Fruit fly (Drosophila melanogaster) whole organism, embryonic: ENCODE measurements around the gene Trf4-1.

ENCODE experiments used
- Ada2b ChIP-seq: fragments of 200-800 bp; sonication (Bioruptor generic); IDR thresholded peaks from 2 replicates; pipeline ENCODE4 v1.3.6; 2022; ENCODE audit warnings: missing biosample characterization, missing genetic modification characterization
- Atf3 ChIP-seq: fragments of 200-800 bp; sonication (Bioruptor generic); optimal IDR thresholded peaks from 3 replicates; lab custom pipeline; 2016; ENCODE audit warnings: missing biosample characterization, missing genetic modification characterization
- B-H1 ChIP-seq: fragments of 200-800 bp; sonication (Bioruptor generic); IDR thresholded peaks from 3 replicates; pipeline ENCODE4 v1.3.6; 2022; ENCODE audit warnings: missing biosample characterization, missing genetic modification characterization
- C15 ChIP-seq: fragments of 200-800 bp; sonication (Bioruptor generic); IDR thresholded peaks from 3 replicates; pipeline ENCODE4 v1.3.6; 2022; ENCODE audit warnings: missing biosample characterization, missing genetic modification characterization
- CG10462 ChIP-seq: fragments of 200-800 bp; sonication (Bioruptor generic); optimal IDR thresholded peaks from 2 replicates; lab custom pipeline; 2016; ENCODE audit warnings: missing biosample characterization, missing genetic modification characterization
- CG10543 ChIP-seq: fragments of 200-800 bp; sonication (Bioruptor generic); optimal IDR thresholded peaks from 3 replicates; lab custom pipeline; 2017; ENCODE audit warnings: missing biosample characterization, mild to moderate bottlenecking, missing genetic modification characterization, moderate library complexity
- CG11560 ChIP-seq: fragments of 200-800 bp; sonication (Bioruptor generic); IDR thresholded peaks from 3 replicates; pipeline ENCODE4 v1.3.6; 2022; ENCODE audit warnings: missing biosample characterization, missing genetic modification characterization
- CG14014 ChIP-seq: fragments of 200-800 bp; sonication (Bioruptor generic); IDR thresholded peaks from 2 replicates; pipeline ENCODE4 v1.3.6; 2022; ENCODE audit warnings: missing biosample characterization, missing genetic modification characterization
- CG1647 ChIP-seq: fragments of 200-800 bp; sonication (Bioruptor generic); optimal IDR thresholded peaks from 3 replicates; lab custom pipeline; 2016; ENCODE audit warnings: missing biosample characterization, missing genetic modification characterization
- CG17802 ChIP-seq: fragments of 200-800 bp; sonication (Bioruptor generic); optimal IDR thresholded peaks from 2 replicates; lab custom pipeline; 2018; ENCODE audit warnings: missing biosample characterization, mild to moderate bottlenecking, missing genetic modification characterization, moderate library complexity
- CG1792 ChIP-seq: fragments of 200-800 bp; sonication (Bioruptor generic); optimal IDR thresholded peaks from 2 replicates; lab custom pipeline; 2016; ENCODE audit warnings: missing biosample characterization, missing genetic modification characterization
- CG32772 ChIP-seq: fragments of 200-800 bp; sonication (Bioruptor generic); IDR thresholded peaks from 2 replicates; pipeline ENCODE4 v1.3.6; 2022; ENCODE audit warnings: missing biosample characterization, missing genetic modification characterization
- CG33213 ChIP-seq: fragments of 200-800 bp; sonication (Bioruptor generic); optimal IDR thresholded peaks from 3 replicates; lab custom pipeline; 2016; ENCODE audit warnings: missing biosample characterization, missing genetic modification characterization
- CG3726 ChIP-seq: fragments of 200-800 bp; sonication (Bioruptor generic); IDR thresholded peaks from 3 replicates; pipeline ENCODE4, ENCODE4 v1.3.6; 2022; ENCODE audit warnings: missing biosample characterization, missing genetic modification characterization
- CG3847 ChIP-seq: fragments of 200-800 bp; sonication (Bioruptor generic); IDR thresholded peaks from 2 replicates; pipeline ENCODE4 v1.3.6; 2022; ENCODE audit warnings: missing biosample characterization, missing genetic modification characterization
- CG6791 ChIP-seq: fragments of 200-800 bp; sonication (Bioruptor generic); IDR thresholded peaks from 3 replicates; pipeline ENCODE4 v1.3.6; 2022; ENCODE audit warnings: missing biosample characterization, missing genetic modification characterization; ENCODE audit not compliant: partially characterized antibody
- CG7839 ChIP-seq: fragments of 200-800 bp; sonication (Bioruptor generic); optimal IDR thresholded peaks from 3 replicates; lab custom pipeline; 2018; ENCODE audit warnings: missing biosample characterization, mild to moderate bottlenecking, missing genetic modification characterization, moderate library complexity
- CG7928 ChIP-seq: fragments of 200-800 bp; sonication (Bioruptor generic); optimal IDR thresholded peaks from 2 replicates; lab custom pipeline; 2017; ENCODE audit warnings: missing biosample characterization, mild to moderate bottlenecking, missing genetic modification characterization
- CG9215 ChIP-seq: fragments of 200-800 bp; sonication (Bioruptor generic); IDR thresholded peaks from 2 replicates; pipeline ENCODE4 v1.3.6; 2022; ENCODE audit warnings: missing biosample characterization, missing genetic modification characterization
- CoRest ChIP-seq: fragments of 200-800 bp; sonication (Bioruptor generic); optimal IDR thresholded peaks from 3 replicates; lab custom pipeline; 2018; ENCODE audit warnings: missing biosample characterization, mild to moderate bottlenecking, missing genetic modification characterization, moderate library complexity
- Ets65A ChIP-seq: fragments of 200-800 bp; sonication (Bioruptor generic); peaks from one replicate; lab custom pipeline; 2016; ENCODE audit warnings: missing biosample characterization, missing genetic modification characterization
- Hmx ChIP-seq: fragments of 200-800 bp; sonication (Bioruptor generic); optimal IDR thresholded peaks from 2 replicates; lab custom pipeline; 2016; ENCODE audit warnings: missing biosample characterization, missing genetic modification characterization
- Hr39 ChIP-seq: fragments of >200 bp; optimal IDR thresholded peaks from 2 replicates; lab custom pipeline; 2017
- Hr51 ChIP-seq, 2 experiments: fragments of 200-800 bp; sonication (Bioruptor generic); optimal IDR thresholded peaks; 2 replicates in 1 of 2; 3 replicates in 1 of 2; lab custom pipeline; 2016 to 2018; ENCODE audit warnings: missing biosample characterization in 2 of 2, missing genetic modification characterization in 2 of 2, mild to moderate bottlenecking in 1 of 2, moderate library complexity in 1 of 2
- NC2α ChIP-seq: fragments of 200-800 bp; sonication (Bioruptor generic); optimal IDR thresholded peaks from 2 replicates; lab custom pipeline; 2016; ENCODE audit warnings: missing biosample characterization, missing genetic modification characterization
- Pdp1 ChIP-seq, 2 experiments: fragments of 200-800 bp; sonication (Bioruptor generic); optimal IDR thresholded peaks; 3 replicates each; lab custom pipeline; 2016; ENCODE audit warnings: missing biosample characterization in 2 of 2, missing genetic modification characterization in 2 of 2, mild to moderate bottlenecking in 1 of 2, moderate library complexity in 1 of 2
- Taf1 ChIP-seq: fragments of 200-800 bp; sonication (Bioruptor generic); IDR thresholded peaks from 2 replicates; pipeline ENCODE4 v1.3.6; 2022; ENCODE audit warnings: missing biosample characterization, missing genetic modification characterization
- Trl ChIP-seq, 3 experiments: fragments of >200 bp in 2 of 3; fragments of 200-800 bp in 1 of 3; sonication (Bioruptor generic) in 1 of 3; optimal IDR thresholded peaks; 2 replicates in 1 of 3; 3 replicates in 2 of 3; lab custom pipeline; 2016 to 2017; ENCODE audit warnings: missing biosample characterization in 1 of 3, missing genetic modification characterization in 1 of 3
- Xbp1 ChIP-seq: fragments of 200-800 bp; sonication (Bioruptor generic); optimal IDR thresholded peaks from 3 replicates; lab custom pipeline; 2016; ENCODE audit warnings: missing biosample characterization, mild to moderate bottlenecking, missing genetic modification characterization
- al ChIP-seq: fragments of 200-800 bp; sonication (Bioruptor generic); IDR thresholded peaks from 2 replicates; pipeline ENCODE4 v1.3.6; 2022; ENCODE audit warnings: missing biosample characterization, missing genetic modification characterization
- az2 ChIP-seq: fragments of 200-800 bp; sonication (Bioruptor generic); optimal IDR thresholded peaks from 3 replicates; lab custom pipeline; 2016; ENCODE audit warnings: missing biosample characterization, missing genetic modification characterization
- bcd ChIP-seq: fragments of 200-800 bp; sonication (Bioruptor generic); optimal IDR thresholded peaks from 2 replicates; lab custom pipeline; 2017; ENCODE audit warnings: missing biosample characterization, mild to moderate bottlenecking, missing genetic modification characterization
- bsh ChIP-seq, 2 experiments: fragments of 200-800 bp; sonication (Bioruptor generic); optimal IDR thresholded peaks; 2 replicates each; lab custom pipeline; 2017 to 2018; ENCODE audit warnings: mild to moderate bottlenecking in 2 of 2, missing biosample characterization in 2 of 2, missing genetic modification characterization in 2 of 2, moderate library complexity in 1 of 2
- chn ChIP-seq: fragments of 200-800 bp; sonication (Bioruptor generic); optimal IDR thresholded peaks from 2 replicates; lab custom pipeline; 2016; ENCODE audit warnings: missing biosample characterization, missing genetic modification characterization
- crol ChIP-seq: fragments of 200-800 bp; sonication (Bioruptor generic); IDR thresholded peaks from 2 replicates; pipeline ENCODE4 v1.3.6; 2022; ENCODE audit warnings: missing biosample characterization, missing genetic modification characterization
- crp ChIP-seq, 2 experiments: fragments of 200-800 bp; sonication (Bioruptor generic); optimal IDR thresholded peaks; 2 replicates in 1 of 2; 3 replicates in 1 of 2; lab custom pipeline; 2017; ENCODE audit warnings: missing biosample characterization in 2 of 2, missing genetic modification characterization in 2 of 2, mild to moderate bottlenecking in 1 of 2, moderate library complexity in 1 of 2
- emc ChIP-seq: fragments of 200-800 bp; sonication (Bioruptor generic); optimal IDR thresholded peaks from 2 replicates; lab custom pipeline; 2016; ENCODE audit warnings: missing biosample characterization, missing genetic modification characterization
- gro ChIP-seq: fragments of 200-800 bp; sonication (Bioruptor generic); optimal IDR thresholded peaks from 2 replicates; lab custom pipeline; 2016; ENCODE audit warnings: missing biosample characterization, missing genetic modification characterization
- jigr1 ChIP-seq: fragments of 200-800 bp; sonication (Bioruptor generic); IDR thresholded peaks from 3 replicates; pipeline ENCODE4 v1.3.6; 2022; ENCODE audit warnings: missing biosample characterization, missing genetic modification characterization
- mam ChIP-seq: fragments of 200-800 bp; sonication (Bioruptor generic); optimal IDR thresholded peaks from 3 replicates; lab custom pipeline; 2016; ENCODE audit warnings: missing biosample characterization, missing genetic modification characterization
- oc ChIP-seq: fragments of 200-800 bp; sonication (Bioruptor generic); optimal IDR thresholded peaks from 2 replicates; lab custom pipeline; 2018; ENCODE audit warnings: missing biosample characterization, mild to moderate bottlenecking, missing genetic modification characterization, moderate library complexity
- odd ChIP-seq: fragments of 200-800 bp; sonication (Bioruptor generic); optimal IDR thresholded peaks from 2 replicates; lab custom pipeline; 2017; ENCODE audit warnings: missing biosample characterization, mild to moderate bottlenecking, missing genetic modification characterization
- run ChIP-seq: fragments of 200-800 bp; sonication (Bioruptor generic); optimal IDR thresholded peaks from 3 replicates; lab custom pipeline; 2018; ENCODE audit warnings: missing biosample characterization, mild to moderate bottlenecking, missing genetic modification characterization
- sisA ChIP-seq: fragments of 200-800 bp; sonication (Bioruptor generic); IDR thresholded peaks from 2 replicates; pipeline ENCODE4 v1.3.6; 2022; ENCODE audit warnings: missing biosample characterization, missing genetic modification characterization
- stc ChIP-seq: fragments of 200-800 bp; sonication (Bioruptor generic); IDR thresholded peaks from 2 replicates; pipeline ENCODE4 v1.3.6; 2022; ENCODE audit warnings: missing biosample characterization, missing genetic modification characterization
- stwl ChIP-seq: fragments of 200-800 bp; sonication (Bioruptor generic); optimal IDR thresholded peaks from 3 replicates; lab custom pipeline; 2018; ENCODE audit warnings: missing biosample characterization, mild to moderate bottlenecking, missing genetic modification characterization, moderate library complexity
- tap ChIP-seq: fragments of 200-800 bp; optimal IDR thresholded peaks from 3 replicates; lab custom pipeline; 2019; ENCODE audit warnings: missing biosample characterization, mild to moderate bottlenecking, missing genetic modification characterization, moderate library complexity
- tin ChIP-seq: fragments of 200-800 bp; sonication (Bioruptor generic); optimal IDR thresholded peaks from 3 replicates; lab custom pipeline; 2016; ENCODE audit warnings: missing biosample characterization, missing genetic modification characterization
- usp ChIP-seq: fragments of >200 bp; optimal IDR thresholded peaks from 2 replicates; lab custom pipeline; 2017; ENCODE audit warnings: missing biosample characterization, missing genetic modification characterization
- wdn ChIP-seq: fragments of 200-800 bp; sonication (Bioruptor generic); IDR thresholded peaks from 2 replicates; pipeline ENCODE4 v1.3.6; 2022; ENCODE audit warnings: missing biosample characterization, missing genetic modification characterization
- zfh1 ChIP-seq: fragments of 200-800 bp; sonication (Bioruptor generic); IDR thresholded peaks from 3 replicates; pipeline ENCODE4 v1.3.6; 2022; ENCODE audit warnings: missing biosample characterization, missing genetic modification characterization
- zfh2 ChIP-seq: fragments of 200-800 bp; sonication (Bioruptor generic); optimal IDR thresholded peaks from 2 replicates; lab custom pipeline; 2016; ENCODE audit warnings: missing biosample characterization, missing genetic modification characterization

Trf4-1 gene

DNA sequence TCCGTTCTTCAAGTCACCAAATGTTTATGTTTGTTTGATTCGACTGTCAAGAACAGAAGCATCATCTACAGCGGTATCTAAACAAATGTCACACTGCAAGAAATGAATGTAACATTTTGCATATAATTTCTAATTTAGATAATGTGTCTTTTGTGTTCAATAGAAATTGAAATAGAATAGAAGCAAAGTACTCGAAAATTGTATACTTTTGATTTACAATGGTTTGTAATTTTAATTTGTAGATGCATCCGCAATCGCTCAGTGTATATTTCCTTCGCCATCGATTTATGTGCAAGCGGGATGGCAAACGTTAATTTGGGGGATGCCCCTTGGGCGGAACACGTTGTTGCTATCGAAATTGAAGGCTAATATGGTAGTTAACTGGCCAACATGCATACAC is 21.9 kb upstream of the Trf4-1 start (continued):
- TF ChIP-seq wdn (GFP tag; lab: Robert Waterston, UW) (peak; percentile 36; the same call in 1 of the 2 replicates), C15 (GFP tag; lab: Robert Waterston, UW) (no peak), CG9215 (GFP tag; lab: Robert Waterston, UW) (no peak), CG7928 (no peak), odd (GFP tag; lab: Kevin White, UChicago) (peak; percentile 35), run (peak; percentile 18), CG1647 (GFP tag; lab: Kevin White, UChicago) (no peak), Atf3 (GFP tag; lab: Kevin White, UChicago) (no peak), B-H1 (peak; percentile 22; the same call in 1 of the 3 replicates), stc (GFP tag; lab: Robert Waterston, UW) (peak; percentile 47; the same call in 1 of the 2 replicates), Pdp1 (GFP tag; optimal IDR thresholded peaks at IDR 0.05; lab: Kevin White, UChicago) (peak; percentile 61), Hr39 (no peak), mam (GFP tag; lab: Kevin White, UChicago) (peak; percentile 48), Hr51 (GFP tag; optimal IDR thresholded peaks at IDR 0.05; lab: Kevin White, UChicago) (peak; percentile 2 to 65), emc (GFP tag; lab: Kevin White, UChicago) (no peak), tin (GFP tag; lab: Kevin White, UChicago) (peak; percentile 56), CG3726 (GFP tag; lab: Robert Waterston, UW) (no peak), CG6791 (GFP tag; lab: Robert Waterston, UW) (no peak), NC2α (GFP tag; lab: Kevin White, UChicago) (no peak), chn (GFP tag; lab: Kevin White, UChicago) (peak; percentile 40), zfh2 (GFP tag; lab: Kevin White, UChicago) (no peak), CG17802 (tag; lab: Kevin White, UChicago) (peak; percentile 18), Ada2b (GFP tag; lab: Robert Waterston, UW) (peak; percentile 80), tap (tag; lab: Kevin White, UChicago) (peak; percentile 70), CG10462 (GFP tag; lab: Kevin White, UChicago) (peak; percentile 28), CG7839 (tag; lab: Kevin White, UChicago) (peak; percentile 77), sisA (GFP tag; lab: Robert Waterston, UW) (peak; percentile 66), az2 (peak; percentile 67), Xbp1 (peak; percentile 67), CoRest (tag; lab: Kevin White, UChicago) (peak; percentile 63), zfh1 (GFP tag; lab: Robert Waterston, UW) (peak; percentile 65; the same call in 2 of the 3 replicates), CG32772 (GFP tag; lab: Robert Waterston, UW) (peak; percentile 56), CG10543 (GFP tag; lab: Kevin White, UChicago) (no peak), CG1792 (GFP tag; lab: Kevin White, UChicago) (no peak), CG33213 (GFP tag; lab: Kevin White, UChicago) (peak; percentile 52), Hmx (GFP tag; lab: Kevin White, UChicago) (no peak), CG14014 (GFP tag; lab: Robert Waterston, UW) (peak; percentile 42; the same call in 1 of the 2 replicates), usp (GFP tag; lab: Kevin White, UChicago) (no peak), jigr1 (no peak), crp (GFP tag; optimal IDR thresholded peaks at IDR 0.05; lab: Kevin White, UChicago) (no peak), bcd (peak; percentile 38), crol (GFP tag; lab: Robert Waterston, UW) (no peak), oc (peak; percentile 37), gro (peak; percentile 38), Trl (optimal IDR thresholded peaks at IDR 0.05; lab: Kevin White, UChicago) (no peak), Trl (GFP tag; optimal IDR thresholded peaks at IDR 0.05; lab: Kevin White, UChicago) (peak; percentile 34), CG3847 (GFP tag; lab: Robert Waterston, UW) (peak; percentile 34; the same call in 1 of the 2 replicates), Taf1 (GFP tag; lab: Robert Waterston, UW) (no peak), al (no peak), bsh (GFP tag; optimal IDR thresholded peaks at IDR 0.05; lab: Kevin White, UChicago) (peak in 1 of 2 experiments; percentile 79), stwl (tag; lab: Kevin White, UChicago) (no peak), Ets65A (GFP tag; lab: Kevin White, UChicago) (peak; percentile 24), CG11560 (tag; lab: Robert Waterston, UW) (no peak)
